Worm (Caenorhabditis elegans) whole organism, L4 larva: ENCODE results near the gene R10E8.8.

ENCODE experiments used
- F37D6.2 ChIP-seq: sonication (generic microtip); optimal IDR thresholded peaks from 2 replicates; lab custom pipeline; 2016; ENCODE audit warnings: mild to moderate bottlenecking, missing genetic modification characterization, missing compliant biosample characterization
- ceh-82 ChIP-seq: sonication (generic microtip); optimal IDR thresholded peaks from 2 replicates; lab custom pipeline; 2017; ENCODE audit warnings: missing biosample characterization, missing genetic modification characterization
- dmd-9 ChIP-seq: fragments of 200-800 bp; sonication (Bioruptor generic); IDR thresholded peaks from 2 replicates; pipeline ENCODE4 v1.3.6; 2022; ENCODE audit warnings: missing genetic modification reagents, missing genetic modification characterization, missing compliant biosample characterization
- lin-13 ChIP-seq: fragments of 150-350 bp; optimal IDR thresholded peaks from 2 replicates; lab custom pipeline; 2014; ENCODE audit warnings: missing biosample characterization, missing genetic modification reagents, missing genetic modification characterization
- lsy-2 ChIP-seq, 2 experiments: fragments of 150-350 bp in 1 of 2; sonication (generic microtip) in 1 of 2; optimal IDR thresholded peaks; 2 replicates each; lab custom pipeline; 2014 to 2017; ENCODE audit warnings: missing biosample characterization in 2 of 2, missing genetic modification characterization in 2 of 2
- nhr-11 ChIP-seq: fragments of 150-350 bp; optimal IDR thresholded peaks from 2 replicates; lab custom pipeline; 2014; ENCODE audit warnings: missing biosample characterization, missing genetic modification characterization
- nhr-6 ChIP-seq: fragments of 150-350 bp; optimal IDR thresholded peaks from 2 replicates; lab custom pipeline; 2014; ENCODE audit warnings: missing biosample characterization, missing genetic modification characterization
- pha-4 ChIP-seq, 2 experiments: fragments of 150-350 bp in 1 of 2; fragments of 200-800 bp in 1 of 2; sonication (Bioruptor generic) in 1 of 2; IDR thresholded peaks in 1 of 2; optimal IDR thresholded peaks in 1 of 2; 2 replicates each; pipeline versions ENCODE4 v1.3.6 to Lab custom; 2014 to 2022; ENCODE audit warnings: missing genetic modification characterization in 2 of 2, missing genetic modification reagents in 2 of 2, missing biosample characterization in 1 of 2, missing compliant biosample characterization in 1 of 2
- pqm-1 ChIP-seq: sonication (generic microtip); optimal IDR thresholded peaks from 2 replicates; lab custom pipeline; 2017; ENCODE audit warnings: missing biosample characterization, missing genetic modification characterization
- snpc-4 ChIP-seq: fragments of 150-350 bp; optimal IDR thresholded peaks from 2 replicates; lab custom pipeline; 2014; ENCODE audit warnings: missing biosample characterization, missing genetic modification characterization
- unc-39 ChIP-seq: sonication (generic microtip); optimal IDR thresholded peaks from 2 replicates; lab custom pipeline; 2017; ENCODE audit warnings: missing biosample characterization, missing genetic modification characterization
- zag-1 ChIP-seq: fragments of 150-350 bp; optimal IDR thresholded peaks from 2 replicates; lab custom pipeline; 2014; ENCODE audit warnings: missing biosample characterization, missing genetic modification characterization
- ztf-11 ChIP-seq: fragments of 150-350 bp; optimal IDR thresholded peaks from 2 replicates; lab custom pipeline; 2014; ENCODE audit warnings: missing biosample characterization, missing genetic modification characterization

DNA sequence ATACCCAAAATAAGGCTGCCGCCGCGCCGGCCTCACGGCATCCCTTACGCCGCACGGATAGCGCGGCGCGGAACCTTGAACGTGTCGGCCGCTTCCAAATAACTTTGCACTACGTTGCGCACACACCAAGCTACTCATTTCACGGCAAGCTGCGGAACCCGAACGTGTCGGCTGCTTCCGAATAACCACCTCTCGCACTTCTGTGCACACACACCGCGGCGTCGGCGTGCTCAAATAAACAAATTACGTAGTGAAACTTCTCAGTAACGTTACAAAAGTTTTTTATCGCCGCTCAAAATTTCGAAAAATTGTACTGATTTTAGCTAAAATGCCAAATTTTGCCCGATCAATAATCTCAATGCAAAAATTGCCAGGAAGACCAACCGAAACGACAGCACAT, 28.6 kb downstream of the R10E8.8 start:
- TF ChIP-seq lsy-2 (tag; optimal IDR thresholded peaks at IDR 0.05; lab: Kevin White, UChicago) = no peak
- TF ChIP-seq lin-13 = no peak
- TF ChIP-seq snpc-4 (tag; lab: Kevin White, UChicago) = no peak
- no peak for TF ChIP-seq dmd-9 (GFP tag; lab: Robert Waterston, UW)
- TF ChIP-seq ztf-11 (tag; lab: Kevin White, UChicago) = no peak
- TF ChIP-seq ceh-82 (tag; lab: Kevin White, UChicago) = no peak
- no peak for TF ChIP-seq pqm-1 (tag; lab: Kevin White, UChicago)
- TF ChIP-seq nhr-6 (tag; lab: Kevin White, UChicago) = no peak
- TF ChIP-seq pha-4 (GFP tag; IDR thresholded peaks at IDR 0.05; lab: Robert Waterston, UW) = no peak
- TF ChIP-seq pha-4 (tag; optimal IDR thresholded peaks at IDR 0.05; lab: Kevin White, UChicago) = no peak
- TF ChIP-seq zag-1 = no peak
- TF ChIP-seq unc-39 (tag; lab: Kevin White, UChicago) = no peak
- TF ChIP-seq F37D6.2 (tag; lab: Kevin White, UChicago) = no peak
- TF ChIP-seq nhr-11 (tag; lab: Kevin White, UChicago) = no peak
